Worm (Caenorhabditis elegans): ENCODE results near the gene clec-61.

clec-61 gene

ce11 chrII:10529218-10529751 is 38.9 kb upstream of the clec-61 start:
- TF ChIP-seq sma-3 (GFP tag; optimal IDR thresholded peaks at IDR 0.05) (no peak), ztf-11 (tag; optimal IDR thresholded peaks at IDR 0.05) (no peak), sem-4 (tag; optimal IDR thresholded peaks at IDR 0.05) (peak; percentile 42)

- TF ChIP-seq nhr-21 (tag; optimal IDR thresholded peaks at IDR 0.05) (no peak), F13H6.1 (tag; optimal IDR thresholded peaks at IDR 0.05) (peak; percentile 72), unc-55 (GFP tag; optimal IDR thresholded peaks at IDR 0.05) (peak; percentile 27), lsy-2 (tag; optimal IDR thresholded peaks at IDR 0.05) (peak in 1 of 2 experiments; percentile 34), sem-4 (tag; optimal IDR thresholded peaks at IDR 0.05) (no peak), nhr-11 (tag; optimal IDR thresholded peaks at IDR 0.05) (peak; percentile 60), fos-1 (tag; optimal IDR thresholded peaks at IDR 0.05) (peak; percentile 45), ztf-11 (tag; optimal IDR thresholded peaks at IDR 0.05) (no peak), zag-1 (tag; optimal IDR thresholded peaks at IDR 0.05) (peak; percentile 83)
These were observed 37.4 kb upstream of the clec-61 start, which contains the start of gene mab-10 for ce11 chrII:10527649-10528134. Gene mab-10, plus strand, starts transcription at chrII:10528084.

DNA sequence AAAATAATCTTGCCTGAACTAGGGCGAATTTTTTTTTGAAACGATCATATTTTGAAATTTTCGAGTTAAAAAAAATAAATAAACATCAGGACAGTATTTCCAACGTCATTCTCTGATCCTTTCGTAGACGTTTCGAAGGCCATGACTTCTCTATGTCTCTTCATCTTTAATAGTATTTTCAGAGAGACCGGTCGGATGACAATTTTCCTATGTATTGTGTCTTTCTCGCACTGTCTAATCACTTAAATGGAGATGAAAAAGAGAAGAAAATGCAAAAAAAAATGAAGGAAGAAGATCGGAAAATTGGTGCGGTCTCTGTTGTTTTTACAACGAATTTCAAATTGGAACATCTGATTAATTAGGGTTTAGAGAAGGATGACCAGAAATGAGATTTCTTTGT is 34.8 kb upstream of the clec-61 start:
- no peak for TF ChIP-seq ztf-4 (tag; optimal IDR thresholded peaks at IDR 0.05)
- TF ChIP-seq nhr-25 (tag; optimal IDR thresholded peaks at IDR 0.05) = peak; percentile 23
- TF ChIP-seq nhr-237 (tag; optimal IDR thresholded peaks at IDR 0.05) = no peak
- no peak for TF ChIP-seq egl-27 (tag; optimal IDR thresholded peaks at IDR 0.05)
- TF ChIP-seq ama-1 (optimal IDR thresholded peaks at IDR 0.05) = no peak
- TF ChIP-seq lin-13 (GFP tag; optimal IDR thresholded peaks at IDR 0.05) = no peak
- no peak for TF ChIP-seq sem-4 (tag; optimal IDR thresholded peaks at IDR 0.05)
- no peak for TF ChIP-seq zag-1 (tag; optimal IDR thresholded peaks at IDR 0.05)
- no peak for TF ChIP-seq ceh-16 (tag; optimal IDR thresholded peaks at IDR 0.05)
- peak; percentile 17 for TF ChIP-seq crh-2 (tag; optimal IDR thresholded peaks at IDR 0.05)
- no peak for TF ChIP-seq unc-39 (tag; optimal IDR thresholded peaks at IDR 0.05)
- no peak for TF ChIP-seq nhr-129 (tag; optimal IDR thresholded peaks at IDR 0.05)
- no peak for TF ChIP-seq ztf-11 (tag; optimal IDR thresholded peaks at IDR 0.05)
- no peak for TF ChIP-seq blmp-1 (tag; optimal IDR thresholded peaks at IDR 0.05; ENCODE audit: insufficient read depth)
- no peak for TF ChIP-seq unc-62 (GFP tag; optimal IDR thresholded peaks at IDR 0.05)
- TF ChIP-seq ZK546.5 (tag; optimal IDR thresholded peaks at IDR 0.05) = no peak
- TF ChIP-seq skn-1 (tag; optimal IDR thresholded peaks at IDR 0.05) = no peak

DNA sequence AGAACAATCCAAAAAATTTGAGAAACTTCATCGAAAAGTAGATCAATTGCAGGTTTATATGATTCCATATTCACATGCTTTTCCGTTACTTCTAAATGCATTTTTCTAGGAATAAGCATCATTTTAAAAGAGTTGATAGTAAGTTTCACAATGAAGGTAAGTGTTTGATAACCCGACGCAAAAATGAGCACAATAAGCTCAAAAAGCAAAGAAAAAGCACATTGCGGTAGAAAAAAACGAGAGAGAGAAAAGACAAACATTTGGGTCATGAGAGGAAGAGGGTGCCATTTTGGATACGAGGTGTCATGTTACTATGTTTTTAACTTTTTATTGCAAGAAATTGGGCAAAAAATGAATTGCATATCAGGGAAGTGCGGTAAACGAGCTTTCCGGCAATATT is 34.0 kb upstream of the clec-61 start, which contains the start of gene F59B10.6:
TSS of gene F59B10.6 (minus strand) at position 101 of the 400 bp plus-strand sequence.
- TF ChIP-seq ceh-82 (tag; optimal IDR thresholded peaks at IDR 0.05) = no peak
- TF ChIP-seq dmd-4 (tag; optimal IDR thresholded peaks at IDR 0.05) = no peak
- TF ChIP-seq unc-62 (GFP tag; optimal IDR thresholded peaks at IDR 0.05) = no peak
- TF ChIP-seq lsy-2 (tag; optimal IDR thresholded peaks at IDR 0.05) = no peak
- no peak for TF ChIP-seq aly-2 (tag; optimal IDR thresholded peaks at IDR 0.05)
- no peak for TF ChIP-seq mdl-1 (tag; optimal IDR thresholded peaks at IDR 0.05)
- TF ChIP-seq mbf-1 (tag; optimal IDR thresholded peaks at IDR 0.05) = no peak
- no peak for TF ChIP-seq sem-4 (tag; optimal IDR thresholded peaks at IDR 0.05)
- TF ChIP-seq nhr-25 (tag; optimal IDR thresholded peaks at IDR 0.05) = no peak
- no peak for TF ChIP-seq nhr-129 (tag; optimal IDR thresholded peaks at IDR 0.05)
- no peak for TF ChIP-seq elt-3 (tag; optimal IDR thresholded peaks at IDR 0.05)
- no peak for TF ChIP-seq ztf-11 (tag; optimal IDR thresholded peaks at IDR 0.05)
- no peak for TF ChIP-seq nhr-10 (tag; optimal IDR thresholded peaks at IDR 0.05)
- TF ChIP-seq nhr-11 (tag; optimal IDR thresholded peaks at IDR 0.05) = no peak
- no peak for TF ChIP-seq nhr-21 (tag; optimal IDR thresholded peaks at IDR 0.05)

- TF ChIP-seq ztf-4 (tag; optimal IDR thresholded peaks at IDR 0.05) (no peak), fos-1 (tag; optimal IDR thresholded peaks at IDR 0.05) (no peak), ama-1 (optimal IDR thresholded peaks at IDR 0.05) (no peak), mbf-1 (tag; optimal IDR thresholded peaks at IDR 0.05) (no peak), F13H6.1 (tag; optimal IDR thresholded peaks at IDR 0.05) (no peak), nhr-237 (tag; optimal IDR thresholded peaks at IDR 0.05) (no peak), lsy-2 (tag; optimal IDR thresholded peaks at IDR 0.05) (no peak), ZK546.5 (tag; optimal IDR thresholded peaks at IDR 0.05) (no peak), aly-2 (tag; optimal IDR thresholded peaks at IDR 0.05) (no peak), lin-39 (tag; optimal IDR thresholded peaks at IDR 0.05) (no peak), ceh-82 (tag; optimal IDR thresholded peaks at IDR 0.05) (no peak), peb-1 (tag; optimal IDR thresholded peaks at IDR 0.05) (no peak)
These were observed 33.2 kb upstream of the clec-61 start, which contains the start of gene F59B10.5 for ce11 chrII:10523583-10523982. Gene F59B10.5, minus strand, starts transcription at chrII:10523683.
